Worm (Caenorhabditis elegans) whole organism, young adult: Measurements from ENCODE around the gene C28H8.5.

Experiments used
- B0019.2 ChIP-seq: fragments of 200-800 bp; sonication (Bioruptor generic); conservative IDR thresholded peaks from 2 replicates; pipeline ENCODE4 v1.3.6; 2022; ENCODE audit warnings: missing genetic modification reagents, missing genetic modification characterization, missing compliant biosample characterization
- B0261.1 ChIP-seq: sonication (generic microtip); optimal IDR thresholded peaks from 2 replicates; lab custom pipeline; 2016; ENCODE audit warnings: mild to moderate bottlenecking, missing genetic modification characterization, moderate library complexity, missing compliant biosample characterization
- B0336.3 ChIP-seq: fragments of 200-800 bp; sonication (Bioruptor generic); IDR thresholded peaks from 2 replicates; pipeline ENCODE4 v1.3.6; 2022; ENCODE audit warnings: missing genetic modification characterization, missing compliant biosample characterization
- C17E4.6 ChIP-seq: fragments of 200-800 bp; sonication (Bioruptor generic); IDR thresholded peaks from 2 replicates; pipeline ENCODE4 v1.3.6; 2022; ENCODE audit warnings: missing genetic modification reagents, missing genetic modification characterization, missing compliant biosample characterization
- F22D6.2 ChIP-seq: sonication (generic microtip); optimal IDR thresholded peaks from 2 replicates; lab custom pipeline; 2016; ENCODE audit warnings: mild to moderate bottlenecking, missing genetic modification characterization, missing compliant biosample characterization
- F39B2.1 ChIP-seq: fragments of 200-800 bp; sonication (Bioruptor generic); IDR thresholded peaks from 2 replicates; pipeline ENCODE4 v1.3.6; 2022; ENCODE audit warnings: missing genetic modification reagents, missing genetic modification characterization, missing compliant biosample characterization
- F52B5.7 ChIP-seq: sonication (generic microtip); optimal IDR thresholded peaks from 2 replicates; lab custom pipeline; 2016; ENCODE audit warnings: mild to moderate bottlenecking, missing genetic modification characterization, missing compliant biosample characterization
- F55B11.4 ChIP-seq: sonication (generic microtip); optimal IDR thresholded peaks from 2 replicates; lab custom pipeline; 2016; ENCODE audit warnings: missing compliant biosample characterization, missing genetic modification characterization, borderline replicate concordance; ENCODE audit not compliant: insufficient read depth
- F57C9.4 ChIP-seq: sonication (generic microtip); optimal IDR thresholded peaks from 2 replicates; lab custom pipeline; 2017; ENCODE audit warnings: mild to moderate bottlenecking, missing genetic modification characterization, missing compliant biosample characterization
- aptf-2 ChIP-seq: fragments of 200-800 bp; sonication (Bioruptor generic); conservative IDR thresholded peaks from 2 replicates; pipeline ENCODE4 v1.3.6; 2022; ENCODE audit warnings: missing genetic modification reagents, missing genetic modification characterization, missing compliant biosample characterization
- athp-1 ChIP-seq: sonication (generic microtip); optimal IDR thresholded peaks from 2 replicates; lab custom pipeline; 2017; ENCODE audit warnings: mild to moderate bottlenecking, missing genetic modification characterization, missing compliant biosample characterization
- bed-2 ChIP-seq: fragments of 200-800 bp; sonication (Bioruptor generic); IDR thresholded peaks from 2 replicates; pipeline ENCODE4 v1.3.6; 2022; ENCODE audit warnings: missing genetic modification reagents, missing genetic modification characterization, missing compliant biosample characterization
- ccch-3 ChIP-seq: fragments of 200-800 bp; sonication (Bioruptor generic); optimal IDR thresholded peaks from 2 replicates; lab custom pipeline; 2018; ENCODE audit warnings: mild to moderate bottlenecking, missing genetic modification characterization, missing compliant biosample characterization
- chd-7 ChIP-seq: sonication (generic microtip); optimal IDR thresholded peaks from 2 replicates; lab custom pipeline; 2016; ENCODE audit warnings: mild to moderate bottlenecking, missing genetic modification characterization, moderate library complexity, missing compliant biosample characterization
- dpff-1 ChIP-seq: sonication (generic microtip); optimal IDR thresholded peaks from 2 replicates; lab custom pipeline; 2017; ENCODE audit warnings: mild to moderate bottlenecking, missing genetic modification characterization, missing compliant biosample characterization
- ekl-4 ChIP-seq: fragments of 200-800 bp; sonication (Bioruptor generic); IDR thresholded peaks from 2 replicates; pipeline ENCODE4 v1.3.6; 2022; ENCODE audit warnings: missing genetic modification reagents, missing genetic modification characterization, missing compliant biosample characterization
- ets-4 ChIP-seq: fragments of 200-800 bp; sonication (Bioruptor generic); optimal IDR thresholded peaks from 2 replicates; lab custom pipeline; 2018; ENCODE audit warnings: mild to moderate bottlenecking, missing genetic modification characterization, missing compliant biosample characterization
- fkh-3 ChIP-seq: sonication (generic microtip); optimal IDR thresholded peaks from 2 replicates; lab custom pipeline; 2016; ENCODE audit warnings: mild to moderate bottlenecking, missing genetic modification characterization, missing compliant biosample characterization
- hlh-26 ChIP-seq: fragments of 200-800 bp; sonication (Bioruptor generic); conservative IDR thresholded peaks from 2 replicates; pipeline ENCODE4 v1.3.6; 2022; ENCODE audit warnings: missing genetic modification reagents, missing genetic modification characterization, missing compliant biosample characterization
- hrde-1 ChIP-seq: sonication (generic microtip); optimal IDR thresholded peaks from 2 replicates; lab custom pipeline; 2016; ENCODE audit warnings: missing genetic modification characterization, mild to moderate bottlenecking, missing compliant biosample characterization, moderate library complexity, missing genotype, missing genetic modification reagents, borderline replicate concordance
- lag-1 ChIP-seq: fragments of 200-800 bp; sonication (Bioruptor generic); IDR thresholded peaks from 2 replicates; pipeline ENCODE4 v1.3.6; 2022; ENCODE audit warnings: missing genetic modification reagents, missing genetic modification characterization, missing compliant biosample characterization
- lin-26 ChIP-seq: fragments of 200-800 bp; sonication (Bioruptor generic); IDR thresholded peaks from 2 replicates; pipeline ENCODE4 v1.3.6; 2022; ENCODE audit warnings: missing genetic modification reagents, missing genetic modification characterization, missing compliant biosample characterization
- lin-40 ChIP-seq: sonication (generic microtip); optimal IDR thresholded peaks from 2 replicates; lab custom pipeline; 2016; ENCODE audit warnings: missing genetic modification characterization, mild to moderate bottlenecking, missing compliant biosample characterization, missing genotype, missing genetic modification reagents
- lin-54 ChIP-seq: fragments of 200-800 bp; sonication (Bioruptor generic); optimal IDR thresholded peaks from 2 replicates; lab custom pipeline; 2018; ENCODE audit warnings: mild to moderate bottlenecking, missing genetic modification characterization, missing compliant biosample characterization
- lsl-1 ChIP-seq: fragments of 200-800 bp; sonication (Bioruptor generic); optimal IDR thresholded peaks from 2 replicates; lab custom pipeline; 2018; ENCODE audit warnings: mild to moderate bottlenecking, missing genetic modification characterization, moderate library complexity, missing compliant biosample characterization
- madf-3 ChIP-seq: fragments of 200-800 bp; sonication (Bioruptor generic); IDR thresholded peaks from 2 replicates; pipeline ENCODE4 v1.3.6; 2022; ENCODE audit warnings: missing genetic modification reagents, missing genetic modification characterization, missing compliant biosample characterization
- madf-6 ChIP-seq: fragments of 200-800 bp; sonication (Bioruptor generic); IDR thresholded peaks from 2 replicates; pipeline ENCODE4 v1.3.6; 2022; ENCODE audit warnings: missing genetic modification reagents, missing genetic modification characterization, missing compliant biosample characterization
- mel-28 ChIP-seq: sonication (generic microtip); optimal IDR thresholded peaks from 2 replicates; lab custom pipeline; 2016; ENCODE audit warnings: borderline replicate concordance, mild to moderate bottlenecking, missing genetic modification characterization, missing compliant biosample characterization
- mxl-1 ChIP-seq: sonication (generic microtip); optimal IDR thresholded peaks from 2 replicates; lab custom pipeline; 2016; ENCODE audit warnings: missing genetic modification characterization, missing compliant biosample characterization
- nfya-1 ChIP-seq: sonication (generic microtip); optimal IDR thresholded peaks from 2 replicates; lab custom pipeline; 2017; ENCODE audit warnings: antibody characterized with exemption, missing compliant biosample characterization, missing genetic modification characterization, borderline replicate concordance; ENCODE audit not compliant: insufficient read depth
- nfyb-1 ChIP-seq: fragments of 200-800 bp; sonication (Bioruptor generic); IDR thresholded peaks from 2 replicates; pipeline ENCODE4 v1.3.6; 2022; ENCODE audit warnings: missing genetic modification reagents, missing genetic modification characterization, missing compliant biosample characterization
- nhr-179 ChIP-seq: sonication (generic microtip); optimal IDR thresholded peaks from 2 replicates; lab custom pipeline; 2016; ENCODE audit warnings: mild to moderate bottlenecking, missing genetic modification characterization, missing compliant biosample characterization
- nhr-90 ChIP-seq: sonication (generic microtip); optimal IDR thresholded peaks from 2 replicates; lab custom pipeline; 2016; ENCODE audit warnings: missing genotype, mild to moderate bottlenecking, missing genetic modification characterization, missing compliant biosample characterization
- pbrm-1 ChIP-seq: fragments of 200-800 bp; sonication (Bioruptor generic); IDR thresholded peaks from 2 replicates; pipeline ENCODE4 v1.3.6; 2022; ENCODE audit warnings: missing genetic modification reagents, missing genetic modification characterization, missing compliant biosample characterization
- rec-8 ChIP-seq, 2 experiments: sonication (generic microtip); optimal IDR thresholded peaks; 2 replicates each; lab custom pipeline; 2016; ENCODE audit warnings: mild to moderate bottlenecking in 2 of 2, missing genetic modification characterization in 2 of 2, missing genetic modification reagents in 2 of 2, missing genotype in 2 of 2, missing biosample characterization in 1 of 2, missing compliant biosample characterization in 1 of 2, moderate library complexity in 1 of 2
- rpc-1 ChIP-seq, 2 experiments: fragments of 150-350 bp in 1 of 2; sonication (generic microtip) in 1 of 2; optimal IDR thresholded peaks; 2 replicates each; lab custom pipeline; 2014 to 2018; ENCODE audit warnings: missing biosample characterization in 1 of 2, missing genetic modification characterization in 1 of 2, missing genetic modification reagents in 1 of 2, missing genotype in 1 of 2
- sdz-38 ChIP-seq: sonication (generic microtip); optimal IDR thresholded peaks from 2 replicates; lab custom pipeline; 2016; ENCODE audit warnings: missing genotype, missing genetic modification characterization, missing compliant biosample characterization
- snpc-3.4 ChIP-seq: sonication (generic microtip); optimal IDR thresholded peaks from 2 replicates; lab custom pipeline; 2017; ENCODE audit warnings: missing genetic modification characterization, mild to moderate bottlenecking, missing compliant biosample characterization, antibody characterized with exemption, moderate library complexity, missing genotype, missing genetic modification reagents
- somi-1 ChIP-seq: fragments of 200-800 bp; sonication (Bioruptor generic); optimal IDR thresholded peaks from 2 replicates; lab custom pipeline; 2018; ENCODE audit warnings: mild to moderate bottlenecking, missing genetic modification characterization, missing compliant biosample characterization
- sptf-2 ChIP-seq: fragments of 200-800 bp; sonication (Bioruptor generic); optimal IDR thresholded peaks from 2 replicates; lab custom pipeline; 2018; ENCODE audit warnings: mild to moderate bottlenecking, missing genetic modification characterization, missing compliant biosample characterization
- tbx-9 ChIP-seq: sonication (generic microtip); optimal IDR thresholded peaks from 2 replicates; lab custom pipeline; 2016; ENCODE audit warnings: borderline replicate concordance, missing genetic modification characterization, inconsistent platforms, missing compliant biosample characterization
- unc-130 ChIP-seq: sonication (generic microtip); optimal IDR thresholded peaks from 2 replicates; lab custom pipeline; 2016; ENCODE audit warnings: missing genetic modification reagents, missing genetic modification characterization, missing compliant biosample characterization
- xnd-1 ChIP-seq: sonication (generic microtip); optimal IDR thresholded peaks from 2 replicates; lab custom pipeline; 2016; ENCODE audit warnings: missing genotype, missing genetic modification reagents, missing genetic modification characterization, missing compliant biosample characterization
- ztf-18 ChIP-seq: sonication (generic microtip); optimal IDR thresholded peaks from 2 replicates; lab custom pipeline; 2016; ENCODE audit warnings: missing genotype, mild to moderate bottlenecking, missing genetic modification characterization, missing compliant biosample characterization
- ztf-22 ChIP-seq: fragments of 200-800 bp; sonication (Bioruptor generic); optimal IDR thresholded peaks from 2 replicates; lab custom pipeline; 2018; ENCODE audit warnings: mild to moderate bottlenecking, missing genetic modification characterization, moderate library complexity, missing compliant biosample characterization
- ztf-28 ChIP-seq: fragments of 200-800 bp; sonication (Bioruptor generic); IDR thresholded peaks from 2 replicates; pipeline ENCODE4 v1.3.6; 2022; ENCODE audit warnings: missing genetic modification reagents, missing genetic modification characterization, missing compliant biosample characterization

The C28H8.5 gene

DNA sequence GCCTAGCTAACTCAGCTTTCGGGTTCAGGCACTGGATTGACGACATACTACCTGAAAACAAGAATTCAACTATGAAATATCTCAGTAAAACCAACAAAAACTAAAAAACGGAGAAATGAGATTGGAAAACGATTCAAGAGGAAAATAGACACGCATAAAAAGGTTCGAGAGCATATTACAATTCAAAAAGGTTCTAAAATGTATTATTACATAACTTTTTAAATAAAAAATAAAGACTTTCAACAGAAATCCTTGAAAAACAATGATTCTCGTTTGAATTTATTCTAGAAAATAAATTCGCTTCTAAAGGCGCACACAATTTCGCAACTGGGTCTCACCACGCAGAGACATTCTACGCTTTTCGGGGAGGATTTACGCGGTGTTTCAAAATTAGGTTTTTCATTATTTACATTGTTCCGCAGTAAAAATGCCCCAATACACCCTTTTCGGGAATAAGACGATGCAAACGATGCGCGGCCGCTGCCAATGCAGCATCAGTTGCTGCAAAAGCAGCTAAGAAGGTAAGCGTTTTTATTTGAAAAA is 28.4 kb upstream of the C28H8.5 start, which contains the start of the genes cct-6 and alh-9 (continued):
- TF ChIP-seq hlh-26 (GFP tag; lab: Robert Waterston, UW), result no peak
- TF ChIP-seq C17E4.6 (GFP tag; lab: Robert Waterston, UW), result no peak
- no peak for TF ChIP-seq mxl-1 (tag; lab: Kevin White, UChicago)
- TF ChIP-seq fkh-3 (tag; lab: Kevin White, UChicago), result no peak
- TF ChIP-seq F57C9.4 (tag; lab: Kevin White, UChicago), result no peak
- TF ChIP-seq rec-8 (tag; optimal IDR thresholded peaks at IDR 0.05; lab: Kevin White, UChicago), result no peak
- peak; percentile 20; the same call in 1 of the 2 replicates for TF ChIP-seq nfyb-1 (GFP tag; lab: Robert Waterston, UW)
- TF ChIP-seq somi-1 (GFP tag; lab: Kevin White, UChicago), result no peak
- TF ChIP-seq lin-26, result no peak
- TF ChIP-seq ztf-22 (GFP tag; lab: Kevin White, UChicago), result no peak
- no peak for TF ChIP-seq madf-3 (GFP tag; lab: Robert Waterston, UW)
- TF ChIP-seq xnd-1 (tag; lab: Kevin White, UChicago), result no peak
- TF ChIP-seq F52B5.7, result no peak
- TF ChIP-seq snpc-3.4, result peak; percentile 62
- TF ChIP-seq pbrm-1 (GFP tag; lab: Robert Waterston, UW), result peak; percentile 64; the same call in 1 of the 2 replicates
- TF ChIP-seq B0261.1 (tag; lab: Kevin White, UChicago), result no peak
- TF ChIP-seq mel-28 (tag; lab: Kevin White, UChicago), result no peak
- no peak for TF ChIP-seq ztf-18 (tag; lab: Kevin White, UChicago)
- TF ChIP-seq sptf-2, result no peak
- TF ChIP-seq ztf-28 (GFP tag; lab: Robert Waterston, UW), result no peak
- TF ChIP-seq lsl-1 (GFP tag; lab: Kevin White, UChicago), result peak; percentile 55
- TF ChIP-seq bed-2, result no peak
- no peak for TF ChIP-seq lag-1 (GFP tag; lab: Robert Waterston, UW)
- TF ChIP-seq tbx-9 (tag; lab: Kevin White, UChicago), result no peak
- no peak for TF ChIP-seq unc-130 (GFP tag; lab: Kevin White, UChicago)
- TF ChIP-seq lin-40 (tag; lab: Kevin White, UChicago), result peak; percentile 31
- TF ChIP-seq madf-6 (GFP tag; lab: Robert Waterston, UW), result peak; percentile 62; the same call in 1 of the 2 replicates
- no peak for TF ChIP-seq ccch-3 (GFP tag; lab: Kevin White, UChicago)
- TF ChIP-seq sdz-38 (tag; lab: Kevin White, UChicago), result no peak
- no peak for TF ChIP-seq B0019.2 (GFP tag; lab: Robert Waterston, UW)
- no peak for TF ChIP-seq B0336.3
- TF ChIP-seq aptf-2 (GFP tag; lab: Robert Waterston, UW), result no peak
- TF ChIP-seq F39B2.1, result no peak
- TF ChIP-seq F55B11.4 (tag; lab: Kevin White, UChicago), result no peak
- no peak for TF ChIP-seq nfya-1 (tag; lab: Kevin White, UChicago)
- no peak for TF ChIP-seq F22D6.2 (tag; lab: Kevin White, UChicago)
- no peak for TF ChIP-seq chd-7 (tag; lab: Kevin White, UChicago)
- no peak for TF ChIP-seq hrde-1
- TF ChIP-seq nhr-90 (tag; lab: Kevin White, UChicago), result no peak
- no peak for TF ChIP-seq nhr-179 (tag; lab: Kevin White, UChicago)
- TF ChIP-seq lin-54 (GFP tag; lab: Kevin White, UChicago), result peak; percentile 91
- no peak for TF ChIP-seq athp-1 (tag; lab: Kevin White, UChicago)
- TF ChIP-seq dpff-1 (tag; lab: Kevin White, UChicago), result no peak
- TF ChIP-seq ekl-4 (GFP tag; lab: Robert Waterston, UW), result peak; percentile 23; the same call in 1 of the 2 replicates
- TF ChIP-seq rpc-1 (optimal IDR thresholded peaks at IDR 0.05; lab: Kevin White, UChicago), result no peak
- no peak for TF ChIP-seq rpc-1 (tag; optimal IDR thresholded peaks at IDR 0.05; lab: Kevin White, UChicago)
- TF ChIP-seq ets-4 (GFP tag; lab: Kevin White, UChicago), result no peak
